Worm (Caenorhabditis elegans) whole organism, L3 larva: Measurements from ENCODE around the gene lact-7.

ENCODE experiments used
- ZK546.5 ChIP-seq: sonication (generic microtip); optimal IDR thresholded peaks from 2 replicates; lab custom pipeline; 2017; ENCODE audit warnings: missing biosample characterization, missing genetic modification characterization
- ama-1 ChIP-seq: fragments of 150-350 bp; optimal IDR thresholded peaks from 2 replicates; lab custom pipeline; 2018
- lin-39 ChIP-seq: fragments of 150-350 bp; optimal IDR thresholded peaks from 2 replicates; lab custom pipeline; 2018; ENCODE audit warnings: missing biosample characterization, missing genetic modification reagents, missing genetic modification characterization
- nhr-237 ChIP-seq: fragments of 150-350 bp; optimal IDR thresholded peaks from 2 replicates; lab custom pipeline; 2014; ENCODE audit warnings: missing biosample characterization, missing genetic modification characterization
- nhr-76 ChIP-seq: fragments of 150-350 bp; sonication (generic microtip); optimal IDR thresholded peaks from 5 replicates; lab custom pipeline; 2014; ENCODE audit warnings: missing biosample characterization, missing genetic modification characterization
- pqm-1 ChIP-seq: fragments of 150-350 bp; optimal IDR thresholded peaks from 2 replicates; lab custom pipeline; 2017; ENCODE audit warnings: missing biosample characterization, missing genetic modification characterization, inconsistent platforms
- unc-62 ChIP-seq: fragments of 150-350 bp; sonication (generic microtip); optimal IDR thresholded peaks from 4 replicates; lab custom pipeline; 2014; ENCODE audit warnings: missing biosample characterization, missing genetic modification reagents, missing genetic modification characterization

- TF ChIP-seq nhr-237 (tag; lab: Kevin White, UChicago) (no peak), nhr-76 (tag; lab: Kevin White, UChicago) (no peak), ama-1 (lab: Kevin White, UChicago) (no peak), ZK546.5 (tag; lab: Kevin White, UChicago) (no peak), pqm-1 (tag; lab: Kevin White, UChicago) (peak; percentile 50), unc-62 (GFP tag; lab: Kevin White, UChicago) (no peak), lin-39 (tag; lab: Kevin White, UChicago) (no peak)
Measured at ce11 chrX:11791364-11792221, 32.7 kb downstream of the lact-7 start.
